Fruit fly (Drosophila melanogaster): ENCODE data around the gene Drsl6.

Gene Drsl6

dm6 chr3L:3381869-3382488 lies 45.8 kb upstream of the Drsl6 start:
- no peak for TF ChIP-seq Snoo (tag; optimal IDR thresholded peaks at IDR 0.05)
- TF ChIP-seq CG10348 (GFP tag; IDR thresholded peaks at IDR 0.05) = 0 out of 2 replicates have a peak, but pooled peaks have one; percentile 31
- TF ChIP-seq CG8301 (tag; optimal IDR thresholded peaks at IDR 0.05) = peak; percentile 30
- no peak for TF ChIP-seq CG9948 (tag; optimal IDR thresholded peaks at IDR 0.05)
- TF ChIP-seq rn (GFP tag; IDR thresholded peaks at IDR 0.05) = peak; percentile 41; the same call in 1 of the 2 replicates
- no peak for TF ChIP-seq gl (tag; optimal IDR thresholded peaks at IDR 0.05)
- TF ChIP-seq Ets98B (GFP tag; IDR thresholded peaks at IDR 0.05) = peak; percentile 69
- TF ChIP-seq CG13204 (GFP tag; optimal IDR thresholded peaks at IDR 0.05) = no peak
- peak; percentile 13 for TF ChIP-seq CG14655 (GFP tag; optimal IDR thresholded peaks at IDR 0.05)
- peak; percentile 71 for TF ChIP-seq CG32121 (GFP tag; IDR thresholded peaks at IDR 0.05)
- no peak for TF ChIP-seq D1 (tag; optimal IDR thresholded peaks at IDR 0.05)
- TF ChIP-seq CG12605 (GFP tag; IDR thresholded peaks at IDR 0.05) = 0 out of 2 replicates have a peak, but pooled peaks have one; percentile 52
- no peak; the same call in 2 of the 3 replicates for TF ChIP-seq fd96Ca (GFP tag; IDR thresholded peaks at IDR 0.05)
- TF ChIP-seq CG4496 (GFP tag; IDR thresholded peaks at IDR 0.05) = peak; percentile 74
- TF ChIP-seq EcR (GFP tag; optimal IDR thresholded peaks at IDR 0.05) = no peak

dm6 chr3L:3380225-3381043 lies 44.2 kb upstream of the Drsl6 start:
- TF ChIP-seq Ets98B (GFP tag; IDR thresholded peaks at IDR 0.05) (peak; percentile 75), CG32121 (GFP tag; IDR thresholded peaks at IDR 0.05) (peak; percentile 68; the same call in 1 of the 2 replicates), fd96Ca (GFP tag; IDR thresholded peaks at IDR 0.05) (peak; percentile 72), CG15710 (tag; optimal IDR thresholded peaks at IDR 0.05) (no peak), CG8301 (tag; optimal IDR thresholded peaks at IDR 0.05) (peak; percentile 62), CG8159 (tag; optimal IDR thresholded peaks at IDR 0.05) (no peak), CG4496 (GFP tag; IDR thresholded peaks at IDR 0.05) (peak; percentile 64; the same call in 2 of the 3 replicates), rn (GFP tag; IDR thresholded peaks at IDR 0.05) (no peak), Pif1B (GFP tag; optimal IDR thresholded peaks at IDR 0.05) (peak; percentile 40), EcR (GFP tag; optimal IDR thresholded peaks at IDR 0.05) (peak; percentile 44), CG9948 (tag; optimal IDR thresholded peaks at IDR 0.05) (no peak), Pif1A (GFP tag; optimal IDR thresholded peaks at IDR 0.05) (peak; percentile 50), CG12605 (GFP tag; IDR thresholded peaks at IDR 0.05) (no peak), CG10348 (GFP tag; IDR thresholded peaks at IDR 0.05) (peak; percentile 34; the same call in 1 of the 2 replicates), gl (tag; optimal IDR thresholded peaks at IDR 0.05) (no peak)

- TF ChIP-seq CG13204 (GFP tag; optimal IDR thresholded peaks at IDR 0.05) = no peak
- TF ChIP-seq CG15710 (tag; optimal IDR thresholded peaks at IDR 0.05) = peak; percentile 70
- TF ChIP-seq CG9948 (tag; optimal IDR thresholded peaks at IDR 0.05) = peak; percentile 54
- no peak for TF ChIP-seq fd96Ca (GFP tag; IDR thresholded peaks at IDR 0.05)
- TF ChIP-seq CG12605 (GFP tag; IDR thresholded peaks at IDR 0.05) = peak; percentile 75
- TF ChIP-seq D1 (tag; optimal IDR thresholded peaks at IDR 0.05) = no peak
- peak; percentile 75 for TF ChIP-seq CG8159 (tag; optimal IDR thresholded peaks at IDR 0.05)
- TF ChIP-seq Pif1B (GFP tag; optimal IDR thresholded peaks at IDR 0.05) = no peak
- no peak for TF ChIP-seq CG10348 (GFP tag; IDR thresholded peaks at IDR 0.05)
- TF ChIP-seq EcR (GFP tag; optimal IDR thresholded peaks at IDR 0.05) = no peak
- TF ChIP-seq Ets98B (GFP tag; IDR thresholded peaks at IDR 0.05) = peak; percentile 84
- TF ChIP-seq gl (tag; optimal IDR thresholded peaks at IDR 0.05) = peak; percentile 37
- TF ChIP-seq rn (GFP tag; IDR thresholded peaks at IDR 0.05) = peak; percentile 48; the same call in 1 of the 2 replicates
- TF ChIP-seq Pif1A (GFP tag; optimal IDR thresholded peaks at IDR 0.05) = no peak
- peak; percentile 76 for TF ChIP-seq Snoo (tag; optimal IDR thresholded peaks at IDR 0.05)
- peak; percentile 72; the same call in 1 of the 2 replicates for TF ChIP-seq CG32121 (GFP tag; IDR thresholded peaks at IDR 0.05)
- peak; percentile 82 for TF ChIP-seq CG4496 (GFP tag; IDR thresholded peaks at IDR 0.05)
- peak; percentile 62 for TF ChIP-seq CG17806 (tag; optimal IDR thresholded peaks at IDR 0.05)
- no peak for TF ChIP-seq CG8301 (tag; optimal IDR thresholded peaks at IDR 0.05)
- no peak for TF ChIP-seq CG14655 (GFP tag; optimal IDR thresholded peaks at IDR 0.05)
- TF ChIP-seq CG34367 (tag; optimal IDR thresholded peaks at IDR 0.05) = peak; percentile 58
Measured at dm6 chr3L:3377965-3378292, 41.7 kb upstream of the Drsl6 start, which contains the start of gene Ids. Ids (plus strand) TSS chr3L:3378268.

- TF ChIP-seq CG8159 (tag; optimal IDR thresholded peaks at IDR 0.05) (no peak), CG9948 (tag; optimal IDR thresholded peaks at IDR 0.05) (no peak), Pif1B (GFP tag; optimal IDR thresholded peaks at IDR 0.05) (no peak), CG14655 (GFP tag; optimal IDR thresholded peaks at IDR 0.05) (no peak), D1 (tag; optimal IDR thresholded peaks at IDR 0.05) (no peak), CG4496 (GFP tag; IDR thresholded peaks at IDR 0.05) (no peak), CG32121 (GFP tag; IDR thresholded peaks at IDR 0.05) (no peak), CG12605 (GFP tag; IDR thresholded peaks at IDR 0.05) (no peak), rn (GFP tag; IDR thresholded peaks at IDR 0.05) (no peak), gl (tag; optimal IDR thresholded peaks at IDR 0.05) (no peak), CG13204 (GFP tag; optimal IDR thresholded peaks at IDR 0.05) (no peak), Pif1A (GFP tag; optimal IDR thresholded peaks at IDR 0.05) (no peak)
Measured at dm6 chr3L:3377247-3377964, 41.2 kb upstream of the Drsl6 start.

dm6 chr3L:3376551-3376950 lies 40.3 kb upstream of the Drsl6 start, which contains the start of gene CG12012:
CG12012 (plus strand) TSS chr3L:3376757.
- TF ChIP-seq rn (GFP tag; IDR thresholded peaks at IDR 0.05) = no peak
- TF ChIP-seq CG4496 (GFP tag; IDR thresholded peaks at IDR 0.05) = no peak
- TF ChIP-seq CG15710 (tag; optimal IDR thresholded peaks at IDR 0.05) = no peak
- TF ChIP-seq Pif1A (GFP tag; optimal IDR thresholded peaks at IDR 0.05) = no peak
- TF ChIP-seq CG8301 (tag; optimal IDR thresholded peaks at IDR 0.05) = no peak
- TF ChIP-seq D1 (tag; optimal IDR thresholded peaks at IDR 0.05) = no peak
- no peak for TF ChIP-seq CG12605 (GFP tag; IDR thresholded peaks at IDR 0.05)
- TF ChIP-seq Snoo (tag; optimal IDR thresholded peaks at IDR 0.05) = no peak
- TF ChIP-seq CG9948 (tag; optimal IDR thresholded peaks at IDR 0.05) = no peak
- no peak for TF ChIP-seq fd96Ca (GFP tag; IDR thresholded peaks at IDR 0.05)
- TF ChIP-seq CG32121 (GFP tag; IDR thresholded peaks at IDR 0.05) = no peak
- no peak for TF ChIP-seq Pif1B (GFP tag; optimal IDR thresholded peaks at IDR 0.05)
- no peak for TF ChIP-seq CG14655 (GFP tag; optimal IDR thresholded peaks at IDR 0.05)
- no peak for TF ChIP-seq CG8159 (tag; optimal IDR thresholded peaks at IDR 0.05)
- TF ChIP-seq gl (tag; optimal IDR thresholded peaks at IDR 0.05) = no peak
- TF ChIP-seq EcR (GFP tag; optimal IDR thresholded peaks at IDR 0.05) = no peak
- TF ChIP-seq CG34367 (tag; optimal IDR thresholded peaks at IDR 0.05) = no peak
- no peak for TF ChIP-seq CG13204 (GFP tag; optimal IDR thresholded peaks at IDR 0.05)
- no peak for TF ChIP-seq CG10348 (GFP tag; IDR thresholded peaks at IDR 0.05)
